Worm (Caenorhabditis elegans) whole organism, L4 larva: ENCODE data around the gene rbm-26.

Source experiments
- F37D6.2 ChIP-seq: sonication (generic microtip); optimal IDR thresholded peaks from 2 replicates; lab custom pipeline; 2016; ENCODE audit warnings: mild to moderate bottlenecking, missing genetic modification characterization, missing compliant biosample characterization
- F44E2.7 ChIP-seq: fragments of 200-800 bp; sonication (Bioruptor generic); IDR thresholded peaks from 2 replicates; pipeline ENCODE4 v2.1.2; 2022; ENCODE audit warnings: missing genetic modification characterization, missing compliant biosample characterization
- Y48G9A.11 ChIP-seq: fragments of 200-800 bp; sonication (Bioruptor generic); IDR thresholded peaks from 2 replicates; pipeline ENCODE4 v1.3.6; 2022; ENCODE audit warnings: missing genetic modification reagents, missing genetic modification characterization, missing compliant biosample characterization
- aha-1 ChIP-seq: fragments of 150-350 bp; peaks from one replicate; lab custom pipeline; 2014; ENCODE audit warnings: missing biosample characterization, missing genetic modification characterization
- aly-2 ChIP-seq: sonication (generic microtip); optimal IDR thresholded peaks from 2 replicates; lab custom pipeline; 2018; ENCODE audit warnings: missing biosample characterization, missing genetic modification characterization
- attf-4 ChIP-seq: sonication (generic microtip); optimal IDR thresholded peaks from 3 replicates; lab custom pipeline; 2017; ENCODE audit warnings: missing biosample characterization, missing genetic modification characterization
- ceh-20 ChIP-seq: fragments of 200-800 bp; sonication (Bioruptor generic); IDR thresholded peaks from 2 replicates; pipeline ENCODE4 v1.3.6; 2022; ENCODE audit warnings: missing genetic modification reagents, missing genetic modification characterization, missing compliant biosample characterization
- ceh-62 ChIP-seq: sonication (generic microtip); optimal IDR thresholded peaks from 2 replicates; lab custom pipeline; 2017; ENCODE audit warnings: missing biosample characterization, missing genetic modification characterization
- ces-1 ChIP-seq: fragments of 150-350 bp; sonication (generic microtip); optimal IDR thresholded peaks from 4 replicates; lab custom pipeline; 2014; ENCODE audit warnings: missing biosample characterization, missing genetic modification reagents, missing genetic modification characterization
- ctbp-1 ChIP-seq: fragments of 200-800 bp; sonication (Bioruptor generic); IDR thresholded peaks from 2 replicates; pipeline ENCODE4 v1.3.6; 2022; ENCODE audit warnings: missing genetic modification reagents, missing genetic modification characterization, missing compliant biosample characterization
- daf-16 ChIP-seq, 3 experiments: sonication (generic microtip); optimal IDR thresholded peaks; 2 replicates each; lab custom pipeline; 2016 to 2017; ENCODE audit warnings: missing genetic modification characterization in 3 of 3, missing genetic modification reagents in 3 of 3, mild to moderate bottlenecking in 2 of 3, missing compliant biosample characterization in 2 of 3, missing biosample characterization in 1 of 3, moderate library complexity in 1 of 3
- daf-19 ChIP-seq: fragments of 200-800 bp; sonication (Bioruptor generic); conservative IDR thresholded peaks from 2 replicates; pipeline ENCODE4 v1.3.6; 2022; ENCODE audit warnings: missing genetic modification characterization, missing compliant biosample characterization
- dmd-6 ChIP-seq: fragments of 200-800 bp; sonication (Bioruptor generic); IDR thresholded peaks from 2 replicates; pipeline ENCODE4 v1.3.6; 2022; ENCODE audit warnings: missing genetic modification reagents, missing genetic modification characterization, missing compliant biosample characterization
- dmd-8 ChIP-seq: fragments of 200-800 bp; sonication (Bioruptor generic); IDR thresholded peaks from 2 replicates; pipeline ENCODE4 v1.3.6; 2022; ENCODE audit warnings: missing genetic modification characterization, missing compliant biosample characterization
- dpl-1 ChIP-seq: fragments of 150-350 bp; optimal IDR thresholded peaks from 2 replicates; lab custom pipeline; 2014; ENCODE audit warnings: missing biosample characterization, missing genetic modification reagents, missing genetic modification characterization
- egl-27 ChIP-seq: sonication (generic microtip); optimal IDR thresholded peaks from 3 replicates; lab custom pipeline; 2017; ENCODE audit warnings: missing biosample characterization, missing genetic modification reagents, missing genetic modification characterization
- fkh-10 ChIP-seq: fragments of 150-350 bp; optimal IDR thresholded peaks from 2 replicates; lab custom pipeline; 2014; ENCODE audit warnings: missing biosample characterization, missing genetic modification reagents, missing genetic modification characterization
- hlh-30 ChIP-seq: sonication (generic microtip); optimal IDR thresholded peaks from 2 replicates; lab custom pipeline; 2017; ENCODE audit warnings: antibody characterized with exemption, mild to moderate bottlenecking, missing genetic modification characterization, missing compliant biosample characterization; ENCODE audit not compliant: insufficient read depth
- hmg-1.1 ChIP-seq: fragments of 200-800 bp; sonication (Bioruptor generic); IDR thresholded peaks from 2 replicates; pipeline ENCODE4 v1.3.6; 2022; ENCODE audit warnings: missing genetic modification reagents, missing genetic modification characterization, missing compliant biosample characterization
- jun-1 ChIP-seq: fragments of 150-350 bp; optimal IDR thresholded peaks from 2 replicates; lab custom pipeline; 2014; ENCODE audit warnings: missing biosample characterization, missing genetic modification reagents, missing genetic modification characterization
- lin-1 ChIP-seq: fragments of 200-800 bp; sonication (Bioruptor generic); IDR thresholded peaks from 2 replicates; pipeline ENCODE4 v1.3.6; 2022; ENCODE audit warnings: missing genetic modification reagents, missing genetic modification characterization, missing compliant biosample characterization
- lin-13 ChIP-seq: fragments of 150-350 bp; optimal IDR thresholded peaks from 2 replicates; lab custom pipeline; 2014; ENCODE audit warnings: missing biosample characterization, missing genetic modification reagents, missing genetic modification characterization
- lin-38 ChIP-seq: fragments of 200-800 bp; sonication (Bioruptor generic); IDR thresholded peaks from 2 replicates; pipeline ENCODE4 v1.3.6; 2022; ENCODE audit warnings: missing genetic modification reagents, missing genetic modification characterization, missing compliant biosample characterization
- lir-3 ChIP-seq: sonication (generic microtip); optimal IDR thresholded peaks from 2 replicates; lab custom pipeline; 2016; ENCODE audit warnings: mild to moderate bottlenecking, missing genetic modification characterization, missing compliant biosample characterization
- lsy-2 ChIP-seq, 2 experiments: fragments of 150-350 bp in 1 of 2; sonication (generic microtip) in 1 of 2; optimal IDR thresholded peaks; 2 replicates each; lab custom pipeline; 2014 to 2017; ENCODE audit warnings: missing biosample characterization in 2 of 2, missing genetic modification characterization in 2 of 2
- mep-1 ChIP-seq: fragments of 150-350 bp; sonication (generic microtip); optimal IDR thresholded peaks from 3 replicates; lab custom pipeline; 2014; ENCODE audit warnings: missing biosample characterization, missing genetic modification characterization
- nhr-10 ChIP-seq: fragments of 150-350 bp; optimal IDR thresholded peaks from 2 replicates; lab custom pipeline; 2014; ENCODE audit warnings: missing biosample characterization, missing genetic modification characterization
- nhr-25 ChIP-seq: sonication (generic microtip); optimal IDR thresholded peaks from 2 replicates; lab custom pipeline; 2017; ENCODE audit warnings: missing genetic modification characterization, mild to moderate bottlenecking, missing compliant biosample characterization, antibody characterized with exemption, moderate library complexity, borderline replicate concordance; ENCODE audit not compliant: insufficient read depth
- nhr-28 ChIP-seq: fragments of 150-350 bp; optimal IDR thresholded peaks from 2 replicates; lab custom pipeline; 2014; ENCODE audit warnings: missing biosample characterization, missing genetic modification characterization
- nhr-48 ChIP-seq: sonication (generic microtip); optimal IDR thresholded peaks from 2 replicates; lab custom pipeline; 2016; ENCODE audit warnings: mild to moderate bottlenecking, missing genetic modification characterization, missing compliant biosample characterization
- nhr-76 ChIP-seq: fragments of 150-350 bp; optimal IDR thresholded peaks from 2 replicates; lab custom pipeline; 2014; ENCODE audit warnings: missing biosample characterization, missing genetic modification characterization
- pha-4 ChIP-seq, 2 experiments: fragments of 150-350 bp in 1 of 2; fragments of 200-800 bp in 1 of 2; sonication (Bioruptor generic) in 1 of 2; IDR thresholded peaks in 1 of 2; optimal IDR thresholded peaks in 1 of 2; 2 replicates each; pipeline versions ENCODE4 v1.3.6 to Lab custom; 2014 to 2022; ENCODE audit warnings: missing genetic modification characterization in 2 of 2, missing genetic modification reagents in 2 of 2, missing biosample characterization in 1 of 2, missing compliant biosample characterization in 1 of 2
- rbr-2 ChIP-seq: sonication (generic microtip); optimal IDR thresholded peaks from 2 replicates; lab custom pipeline; 2016; ENCODE audit warnings: missing genotype, missing genetic modification characterization, missing compliant biosample characterization
- set-16 ChIP-seq: fragments of 200-800 bp; sonication (Bioruptor generic); IDR thresholded peaks from 2 replicates; pipeline ENCODE4 v1.3.6; 2022; ENCODE audit warnings: missing genetic modification reagents, missing genetic modification characterization, missing compliant biosample characterization
- skn-1 ChIP-seq: fragments of 150-350 bp; optimal IDR thresholded peaks from 2 replicates; lab custom pipeline; 2014; ENCODE audit warnings: missing biosample characterization, missing genetic modification characterization
- snpc-1.2 ChIP-seq: fragments of 200-800 bp; sonication (Bioruptor generic); IDR thresholded peaks from 2 replicates; pipeline ENCODE4 v1.3.6; 2022; ENCODE audit warnings: missing genetic modification reagents, missing genetic modification characterization, missing compliant biosample characterization
- unc-130 ChIP-seq: sonication (generic microtip); optimal IDR thresholded peaks from 2 replicates; lab custom pipeline; 2016; ENCODE audit warnings: missing genetic modification reagents, missing genetic modification characterization, missing compliant biosample characterization
- unc-62 ChIP-seq, 3 experiments: fragments of 150-350 bp in 1 of 3; sonication (generic microtip); optimal IDR thresholded peaks in 2 of 3; peaks in 1 of 3; 1 replicate in 1 of 3; 2 replicates in 2 of 3; lab custom pipeline; 2014 to 2017; ENCODE audit warnings: missing biosample characterization in 3 of 3, missing genetic modification characterization in 3 of 3, missing genetic modification reagents in 3 of 3, missing genotype in 1 of 3
- vab-7 ChIP-seq: fragments of 200-800 bp; sonication (Bioruptor generic); IDR thresholded peaks from 2 replicates; pipeline ENCODE4 v1.3.6; 2022; ENCODE audit warnings: missing genetic modification reagents, missing genetic modification characterization, missing compliant biosample characterization
- zip-2 ChIP-seq: fragments of 150-350 bp; optimal IDR thresholded peaks from 2 replicates; lab custom pipeline; 2014; ENCODE audit warnings: missing biosample characterization, missing genetic modification characterization
- ztf-7 ChIP-seq: fragments of 150-350 bp; optimal IDR thresholded peaks from 2 replicates; lab custom pipeline; 2014; ENCODE audit warnings: missing biosample characterization, missing genetic modification characterization

rbm-26 gene

ce11 chrIII:5748360-5748759 lies 37.0 kb downstream of the rbm-26 start:
- TF ChIP-seq nhr-76 (tag; lab: Kevin White, UChicago): no peak
- TF ChIP-seq egl-27 (tag; lab: Kevin White, UChicago): no peak
- peak; percentile 63 for TF ChIP-seq aha-1 (tag; lab: Kevin White, UChicago)
- no peak for TF ChIP-seq nhr-10
- TF ChIP-seq ceh-62 (tag; lab: Kevin White, UChicago): no peak
- no peak for TF ChIP-seq jun-1 (tag; lab: Kevin White, UChicago)

ce11 chrIII:5750503-5750902 lies 39.2 kb downstream of the rbm-26 start:
- no peak for TF ChIP-seq Y48G9A.11
- TF ChIP-seq F44E2.7: no peak
- TF ChIP-seq lin-38 (GFP tag; lab: Robert Waterston, UW): no peak

ce11 chrIII:5755204-5755603 lies 43.9 kb downstream of the rbm-26 start, which contains the start of gene ida-1:
ida-1 (plus strand) TSS chrIII:5755539.
- TF ChIP-seq snpc-1.2 (GFP tag; lab: Robert Waterston, UW): no peak
- peak; percentile 15 for TF ChIP-seq hlh-30 (tag; lab: Kevin White, UChicago)
- no peak for TF ChIP-seq dpl-1 (GFP tag; lab: Kevin White, UChicago)
- peak; percentile 32 for TF ChIP-seq aha-1 (tag; lab: Kevin White, UChicago)
- no peak for TF ChIP-seq fkh-10 (GFP tag; lab: Kevin White, UChicago)
- TF ChIP-seq lsy-2 (tag; optimal IDR thresholded peaks at IDR 0.05; lab: Kevin White, UChicago): peak; percentile 31 to 33
- TF ChIP-seq ceh-62 (tag; lab: Kevin White, UChicago): no peak
- TF ChIP-seq unc-62 (GFP tag; optimal IDR thresholded peaks at IDR 0.05 in 1 of 2; lab: Kevin White, UChicago): peak in 1 of 2 experiments; percentile 95
- no peak for TF ChIP-seq unc-62 (tag; optimal IDR thresholded peaks at IDR 0.05; lab: Kevin White, UChicago)
- TF ChIP-seq aly-2: no peak
- TF ChIP-seq daf-19 (GFP tag; lab: Robert Waterston, UW): no peak
- no peak for TF ChIP-seq zip-2 (tag; lab: Kevin White, UChicago)
- TF ChIP-seq set-16 (GFP tag; lab: Robert Waterston, UW): peak; percentile 90
- 0 out of 2 replicates have a peak, but pooled peaks have one; percentile 7 for TF ChIP-seq dmd-6
- no peak for TF ChIP-seq lin-1
- TF ChIP-seq lir-3 (tag; lab: Kevin White, UChicago): no peak
- TF ChIP-seq ceh-20: 0 out of 2 replicates have a peak, but pooled peaks have one; percentile 42
- peak; percentile 36 for TF ChIP-seq mep-1 (tag; lab: Kevin White, UChicago)
- no peak for TF ChIP-seq nhr-48 (tag; lab: Kevin White, UChicago)
- TF ChIP-seq pha-4 (GFP tag; IDR thresholded peaks at IDR 0.05; lab: Robert Waterston, UW): peak; percentile 55; the same call in 1 of the 2 replicates
- TF ChIP-seq pha-4 (tag; optimal IDR thresholded peaks at IDR 0.05; lab: Kevin White, UChicago): no peak
- peak; percentile 64; the same call in 1 of the 2 replicates for TF ChIP-seq ctbp-1 (GFP tag; lab: Robert Waterston, UW)
- TF ChIP-seq lin-13: no peak
- no peak for TF ChIP-seq dmd-8 (GFP tag; lab: Robert Waterston, UW)
- TF ChIP-seq vab-7 (GFP tag; lab: Robert Waterston, UW): 0 out of 2 replicates have a peak, but pooled peaks have one; percentile 11
- no peak for TF ChIP-seq skn-1
- TF ChIP-seq hmg-1.1 (GFP tag; lab: Robert Waterston, UW): peak; percentile 47
- no peak for TF ChIP-seq daf-16 (GFP tag; optimal IDR thresholded peaks at IDR 0.05; lab: Kevin White, UChicago)
- no peak for TF ChIP-seq daf-16 (tag; optimal IDR thresholded peaks at IDR 0.05; lab: Kevin White, UChicago)

- TF ChIP-seq snpc-1.2 (GFP tag; lab: Robert Waterston, UW) (0 out of 2 replicates have a peak, but pooled peaks have one; percentile 10), ces-1 (GFP tag; lab: Kevin White, UChicago) (peak; percentile 6), nhr-25 (tag; lab: Kevin White, UChicago) (no peak), F37D6.2 (tag; lab: Kevin White, UChicago) (no peak), mep-1 (tag; lab: Kevin White, UChicago) (peak; percentile 12), ztf-7 (tag; lab: Kevin White, UChicago) (no peak), rbr-2 (tag; lab: Kevin White, UChicago) (peak; percentile 27), attf-4 (tag; lab: Kevin White, UChicago) (no peak), ctbp-1 (GFP tag; lab: Robert Waterston, UW) (peak; percentile 21; the same call in 1 of the 2 replicates), nhr-28 (tag; lab: Kevin White, UChicago) (no peak), unc-62 (GFP tag; optimal IDR thresholded peaks at IDR 0.05 in 1 of 2; lab: Kevin White, UChicago) (no peak), unc-62 (tag; optimal IDR thresholded peaks at IDR 0.05; lab: Kevin White, UChicago) (no peak), unc-130 (GFP tag; lab: Kevin White, UChicago) (no peak), nhr-10 (no peak), aha-1 (tag; lab: Kevin White, UChicago) (peak; percentile 94)
Measured at ce11 chrIII:5757492-5758045, 46.2 kb downstream of the rbm-26 start.
